Worm (Caenorhabditis elegans): ENCODE data around the gene T27E4.5.
A peak's percentile ranks its signal among the peaks of the same experiment; 100 is the strongest.

The T27E4.5 gene

DNA sequence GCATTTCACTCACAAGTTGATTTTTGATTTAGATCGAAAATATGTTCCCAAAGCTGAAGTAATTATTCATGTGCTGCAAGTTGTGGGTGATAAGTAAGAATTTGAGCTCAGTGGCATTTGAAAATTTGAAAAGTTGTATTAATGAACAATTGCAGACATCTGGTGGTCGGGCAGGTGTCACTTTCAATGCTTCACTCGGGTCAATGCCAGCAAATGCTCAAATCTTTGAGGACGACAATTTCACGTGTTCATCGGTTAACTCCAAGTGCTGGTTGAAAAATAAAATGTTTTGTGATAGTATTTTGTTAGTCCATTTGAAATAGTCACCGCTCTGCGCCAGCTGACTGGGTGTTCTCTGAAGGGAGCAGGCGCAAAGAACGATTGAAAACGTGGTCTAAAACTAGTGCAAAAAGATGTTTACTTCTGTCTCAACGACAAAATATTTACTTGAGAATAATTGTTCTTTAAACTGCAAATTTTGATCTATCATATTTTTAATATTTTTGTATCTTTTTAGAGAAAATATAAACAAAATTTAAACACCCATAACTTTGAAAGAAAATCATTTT, 24.6 kb upstream of the T27E4.5 start (continued):
- TF ChIP-seq Y116A8C.19 (tag; optimal IDR thresholded peaks at IDR 0.05; ENCODE audit: borderline replicate concordance): no peak
- TF ChIP-seq tbx-2 (tag; optimal IDR thresholded peaks at IDR 0.05): peak; percentile 77
- TF ChIP-seq C34B4.2 (tag; optimal IDR thresholded peaks at IDR 0.05): no peak
- no peak for TF ChIP-seq nhr-28 (tag; optimal IDR thresholded peaks at IDR 0.05)
- TF ChIP-seq unc-86 (tag; optimal IDR thresholded peaks at IDR 0.05): no peak
- TF ChIP-seq sup-37 (GFP tag; optimal IDR thresholded peaks at IDR 0.05): peak; percentile 33
- TF ChIP-seq fkh-10 (GFP tag; optimal IDR thresholded peaks at IDR 0.05): no peak
- TF ChIP-seq elt-3 (tag; optimal IDR thresholded peaks at IDR 0.05): peak in 2 of 6 experiments; percentile 40 to 44
- TF ChIP-seq C16A3.4 (tag; optimal IDR thresholded peaks at IDR 0.05): peak; percentile 54
- TF ChIP-seq vab-15 (tag; optimal IDR thresholded peaks at IDR 0.05): no peak
- TF ChIP-seq ets-5 (GFP tag; IDR thresholded peaks at IDR 0.05): no peak
- TF ChIP-seq sox-4 (tag; optimal IDR thresholded peaks at IDR 0.05): no peak
- TF ChIP-seq blmp-1 (tag; optimal IDR thresholded peaks at IDR 0.05): no peak
- TF ChIP-seq fos-1 (tag; optimal IDR thresholded peaks at IDR 0.05): no peak
- no peak for TF ChIP-seq nhr-12 (tag; optimal IDR thresholded peaks at IDR 0.05)
- TF ChIP-seq nhr-19 (GFP tag; conservative IDR thresholded peaks at IDR 0.05): peak; percentile 100
- no peak for TF ChIP-seq mab-9 (GFP tag; IDR thresholded peaks at IDR 0.05)
- peak; percentile 82 for TF ChIP-seq elt-2 (tag; optimal IDR thresholded peaks at IDR 0.05)
- peak; percentile 67 for TF ChIP-seq nhr-47 (tag; optimal IDR thresholded peaks at IDR 0.05)
- peak; percentile 18 for TF ChIP-seq jun-1 (tag; optimal IDR thresholded peaks at IDR 0.05)
- TF ChIP-seq ztf-4 (tag; optimal IDR thresholded peaks at IDR 0.05): no peak
- peak; percentile 50; the same call in 1 of the 2 replicates for TF ChIP-seq ceh-88 (GFP tag; IDR thresholded peaks at IDR 0.05)
- TF ChIP-seq unc-130 (tag; optimal IDR thresholded peaks at IDR 0.05): peak; percentile 95
- peak; percentile 59 for TF ChIP-seq lir-3 (tag; optimal IDR thresholded peaks at IDR 0.05; ENCODE audit: poor library complexity)
- peak; percentile 78 for TF ChIP-seq nhr-90 (tag; optimal IDR thresholded peaks at IDR 0.05; ENCODE audit: poor library complexity)
- no peak for TF ChIP-seq F16B12.6 (tag; optimal IDR thresholded peaks at IDR 0.05)
- TF ChIP-seq egl-13 (tag; optimal IDR thresholded peaks at IDR 0.05): peak; percentile 29
- TF ChIP-seq lin-13 (GFP tag; optimal IDR thresholded peaks at IDR 0.05): no peak
- no peak for TF ChIP-seq hlh-4 (tag; optimal IDR thresholded peaks at IDR 0.05)
- TF ChIP-seq swsn-7 (tag; optimal IDR thresholded peaks at IDR 0.05): peak; percentile 62
- TF ChIP-seq lsy-2 (tag; optimal IDR thresholded peaks at IDR 0.05): peak; percentile 59 to 64
- TF ChIP-seq hlh-17 (GFP tag; optimal IDR thresholded peaks at IDR 0.05; ENCODE audit: borderline replicate concordance): no peak
- TF ChIP-seq aly-2 (tag; optimal IDR thresholded peaks at IDR 0.05): no peak
- TF ChIP-seq hpl-2 (GFP tag; optimal IDR thresholded peaks at IDR 0.05): no peak
- TF ChIP-seq pag-3 (tag; optimal IDR thresholded peaks at IDR 0.05; ENCODE audit: borderline replicate concordance, insufficient read depth): peak; percentile 47
- TF ChIP-seq ceh-63 (GFP tag; optimal IDR thresholded peaks at IDR 0.05): no peak
- no peak for TF ChIP-seq aha-1 (tag; optimal IDR thresholded peaks at IDR 0.05)
- no peak for TF ChIP-seq dsc-1 (tag; optimal IDR thresholded peaks at IDR 0.05)
- TF ChIP-seq nhr-237 (tag; optimal IDR thresholded peaks at IDR 0.05): no peak
- peak; percentile 56 for TF ChIP-seq skn-1 (tag; optimal IDR thresholded peaks at IDR 0.05)
- no peak for TF ChIP-seq alr-1 (tag; optimal IDR thresholded peaks at IDR 0.05; ENCODE audit: borderline replicate concordance)
- TF ChIP-seq xbp-1 (tag; optimal IDR thresholded peaks at IDR 0.05): peak; percentile 66
- peak; percentile 35 for TF ChIP-seq lin-39 (tag; optimal IDR thresholded peaks at IDR 0.05)
- TF ChIP-seq pqm-1 (tag; optimal IDR thresholded peaks at IDR 0.05): no peak
- no peak for TF ChIP-seq ces-1 (GFP tag; optimal IDR thresholded peaks at IDR 0.05)
- TF ChIP-seq nhr-11 (tag; optimal IDR thresholded peaks at IDR 0.05): no peak
- TF ChIP-seq ztf-11 (tag; optimal IDR thresholded peaks at IDR 0.05): peak in 1 of 2 experiments; percentile 10
- peak in 1 of 2 experiments; percentile 95 for TF ChIP-seq mdl-1 (tag; optimal IDR thresholded peaks at IDR 0.05)
- TF ChIP-seq egl-27 (tag; optimal IDR thresholded peaks at IDR 0.05): no peak
- no peak for TF ChIP-seq C04F5.9 (tag; optimal IDR thresholded peaks at IDR 0.05)
- TF ChIP-seq nhr-77 (tag; optimal IDR thresholded peaks at IDR 0.05): no peak
- peak in 2 of 3 experiments; percentile 17 to 31 for TF ChIP-seq dpl-1 (GFP tag; optimal IDR thresholded peaks at IDR 0.05)
